Fruit fly (Drosophila melanogaster) whole organism, embryonic: Measurements from ENCODE around the gene Ufd4.

Source experiments
- Bgb ChIP-seq: fragments of 200-800 bp; sonication (Bioruptor generic); IDR thresholded peaks from 2 replicates; pipeline ENCODE4 v1.3.6; 2022; ENCODE audit warnings: missing biosample characterization, missing genetic modification characterization; ENCODE audit not compliant: partially characterized antibody
- Blimp-1 ChIP-seq: fragments of 200-800 bp; sonication (Bioruptor generic); optimal IDR thresholded peaks from 3 replicates; lab custom pipeline; 2018; ENCODE audit warnings: missing biosample characterization, missing genetic modification characterization, mild to moderate bottlenecking, moderate library complexity, missing genetic modification reagents
- CG11723 ChIP-seq: fragments of 200-800 bp; sonication (Bioruptor generic); optimal IDR thresholded peaks from 2 replicates; lab custom pipeline; 2017; ENCODE audit warnings: missing biosample characterization, mild to moderate bottlenecking, missing genetic modification characterization
- CG13775 ChIP-seq: fragments of 200-800 bp; sonication (Bioruptor generic); optimal IDR thresholded peaks from 3 replicates; lab custom pipeline; 2017; ENCODE audit warnings: missing biosample characterization, mild to moderate bottlenecking, missing genetic modification characterization
- CG1647 ChIP-seq: fragments of 200-800 bp; sonication (Bioruptor generic); optimal IDR thresholded peaks from 3 replicates; lab custom pipeline; 2016; ENCODE audit warnings: missing biosample characterization, missing genetic modification characterization
- CG16815 ChIP-seq: fragments of 200-800 bp; sonication (Bioruptor generic); optimal IDR thresholded peaks from 3 replicates; lab custom pipeline; 2017; ENCODE audit warnings: missing biosample characterization, mild to moderate bottlenecking, missing genetic modification characterization
- CG17361 ChIP-seq: fragments of 200-800 bp; sonication (Bioruptor generic); IDR thresholded peaks from 3 replicates; pipeline ENCODE4 v1.3.6; 2022; ENCODE audit warnings: missing biosample characterization, missing genetic modification characterization
- CG18011 ChIP-seq: fragments of 200-800 bp; sonication (Bioruptor generic); optimal IDR thresholded peaks from 2 replicates; lab custom pipeline; 2017; ENCODE audit warnings: missing biosample characterization, missing genetic modification characterization, mild to moderate bottlenecking, moderate library complexity, missing genotype
- CG1832 ChIP-seq: fragments of 200-800 bp; sonication (Bioruptor generic); optimal IDR thresholded peaks from 2 replicates; lab custom pipeline; 2017; ENCODE audit warnings: missing biosample characterization, mild to moderate bottlenecking, missing genetic modification characterization, inconsistent platforms
- CG32532 ChIP-seq: fragments of 200-800 bp; sonication (Bioruptor generic); IDR thresholded peaks from 2 replicates; pipeline ENCODE4 v1.3.6; 2022; ENCODE audit warnings: missing biosample characterization, missing genetic modification characterization
- CG33213 ChIP-seq: fragments of 200-800 bp; sonication (Bioruptor generic); optimal IDR thresholded peaks from 3 replicates; lab custom pipeline; 2016; ENCODE audit warnings: missing biosample characterization, missing genetic modification characterization
- CG33557 ChIP-seq: fragments of 200-800 bp; sonication (Bioruptor generic); optimal IDR thresholded peaks from 2 replicates; lab custom pipeline; 2019; ENCODE audit warnings: missing biosample characterization, mild to moderate bottlenecking, missing genetic modification characterization, moderate library complexity
- CG3847 ChIP-seq: fragments of 200-800 bp; sonication (Bioruptor generic); IDR thresholded peaks from 2 replicates; pipeline ENCODE4 v1.3.6; 2022; ENCODE audit warnings: missing biosample characterization, missing genetic modification characterization
- CG43689 ChIP-seq: fragments of 200-800 bp; sonication (Bioruptor generic); IDR thresholded peaks from 2 replicates; pipeline ENCODE4 v1.3.6; 2022; ENCODE audit warnings: missing biosample characterization, missing genetic modification characterization
- CG5245 ChIP-seq: fragments of 200-800 bp; sonication (Bioruptor generic); optimal IDR thresholded peaks from 3 replicates; lab custom pipeline; 2016; ENCODE audit warnings: missing biosample characterization, missing genetic modification characterization
- CG9215 ChIP-seq: fragments of 200-800 bp; sonication (Bioruptor generic); IDR thresholded peaks from 2 replicates; pipeline ENCODE4 v1.3.6; 2022; ENCODE audit warnings: missing biosample characterization, missing genetic modification characterization
- D19B ChIP-seq: fragments of 200-800 bp; sonication (Bioruptor generic); optimal IDR thresholded peaks from 2 replicates; lab custom pipeline; 2017; ENCODE audit warnings: missing biosample characterization, mild to moderate bottlenecking, missing genetic modification characterization
- E2f2 ChIP-seq: fragments of 200-800 bp; sonication (Bioruptor generic); IDR thresholded peaks from 2 replicates; pipeline ENCODE4 v1.3.6; 2022; ENCODE audit warnings: missing biosample characterization, missing genetic modification characterization
- Eip74EF ChIP-seq, 2 experiments: fragments of 200-800 bp in 1 of 2; fragments of >200 bp in 1 of 2; sonication (Bioruptor generic) in 1 of 2; optimal IDR thresholded peaks; 2 replicates each; lab custom pipeline; 2017 to 2019; ENCODE audit warnings: missing biosample characterization in 2 of 2, missing genetic modification characterization in 2 of 2, mild to moderate bottlenecking in 1 of 2, moderate library complexity in 1 of 2
- Ets97D ChIP-seq: fragments of 200-800 bp; sonication (Bioruptor generic); optimal IDR thresholded peaks from 3 replicates; lab custom pipeline; 2016; ENCODE audit warnings: missing biosample characterization, missing genetic modification characterization
- Gug ChIP-seq: fragments of 200-800 bp; sonication (Bioruptor generic); IDR thresholded peaks from 4 replicates; pipeline ENCODE4 v1.3.6; 2022; ENCODE audit warnings: missing biosample characterization, missing genetic modification characterization
- HLH3B ChIP-seq: fragments of 200-800 bp; sonication (Bioruptor generic); IDR thresholded peaks from 2 replicates; pipeline ENCODE4 v1.3.6; 2022; ENCODE audit warnings: missing biosample characterization, missing genetic modification characterization
- Hr78 ChIP-seq, 2 experiments: fragments of 200-800 bp in 1 of 2; fragments of >200 bp in 1 of 2; sonication (Bioruptor generic) in 1 of 2; optimal IDR thresholded peaks; 2 replicates each; lab custom pipeline; 2017 to 2019; ENCODE audit warnings: missing biosample characterization in 2 of 2, missing genetic modification characterization in 2 of 2, mild to moderate bottlenecking in 1 of 2, moderate library complexity in 1 of 2
- Med ChIP-seq: fragments of 200-800 bp; sonication (Bioruptor generic); peaks from one replicate; lab custom pipeline; 2016; ENCODE audit warnings: missing biosample characterization, missing genetic modification characterization, mild to moderate bottlenecking, inconsistent platforms, moderate library complexity
- NfI ChIP-seq: fragments of 200-800 bp; sonication (Bioruptor generic); optimal IDR thresholded peaks from 3 replicates; lab custom pipeline; 2018; ENCODE audit warnings: missing biosample characterization, mild to moderate bottlenecking, missing genetic modification characterization, moderate library complexity
- Pdp1 ChIP-seq, 2 experiments: fragments of 200-800 bp; sonication (Bioruptor generic); optimal IDR thresholded peaks; 3 replicates each; lab custom pipeline; 2016; ENCODE audit warnings: missing biosample characterization in 2 of 2, missing genetic modification characterization in 2 of 2, mild to moderate bottlenecking in 1 of 2, moderate library complexity in 1 of 2
- Trl ChIP-seq, 3 experiments: fragments of >200 bp in 2 of 3; fragments of 200-800 bp in 1 of 3; sonication (Bioruptor generic) in 1 of 3; optimal IDR thresholded peaks; 2 replicates in 1 of 3; 3 replicates in 2 of 3; lab custom pipeline; 2016 to 2017; ENCODE audit warnings: missing biosample characterization in 1 of 3, missing genetic modification characterization in 1 of 3
- YL-1 ChIP-seq: fragments of 200-800 bp; sonication (Bioruptor generic); optimal IDR thresholded peaks from 3 replicates; lab custom pipeline; 2017; ENCODE audit warnings: missing biosample characterization, mild to moderate bottlenecking, missing genetic modification characterization
- ash1 ChIP-seq: fragments of 200-800 bp; sonication (Bioruptor generic); optimal IDR thresholded peaks from 2 replicates; lab custom pipeline; 2018; ENCODE audit warnings: missing biosample characterization, mild to moderate bottlenecking, missing genetic modification characterization
- crol ChIP-seq: fragments of 200-800 bp; sonication (Bioruptor generic); IDR thresholded peaks from 2 replicates; pipeline ENCODE4 v1.3.6; 2022; ENCODE audit warnings: missing biosample characterization, missing genetic modification characterization
- dpn ChIP-seq, 2 experiments: fragments of 200-800 bp; sonication (Bioruptor generic); optimal IDR thresholded peaks; 3 replicates each; lab custom pipeline; 2016; ENCODE audit warnings: missing biosample characterization in 2 of 2, missing genetic modification characterization in 2 of 2
- eve ChIP-seq, 2 experiments: fragments of >200 bp; optimal IDR thresholded peaks; 2 replicates each; lab custom pipeline; 2017; ENCODE audit warnings: missing biosample characterization in 2 of 2, missing genetic modification characterization in 2 of 2
- exex ChIP-seq: fragments of 200-800 bp; sonication (Bioruptor generic); optimal IDR thresholded peaks from 4 replicates; lab custom pipeline; 2018; ENCODE audit warnings: missing biosample characterization, mild to moderate bottlenecking, missing genetic modification characterization, moderate library complexity
- gcm2 ChIP-seq: fragments of 200-800 bp; sonication (Bioruptor generic); optimal IDR thresholded peaks from 2 replicates; lab custom pipeline; 2016; ENCODE audit warnings: missing biosample characterization, missing genetic modification characterization
- grn ChIP-seq: fragments of 200-800 bp; sonication (Bioruptor generic); optimal IDR thresholded peaks from 3 replicates; lab custom pipeline; 2017; ENCODE audit warnings: missing biosample characterization, missing genetic modification characterization
- inv ChIP-seq: fragments of 200-800 bp; sonication (Bioruptor generic); IDR thresholded peaks from 2 replicates; pipeline ENCODE4 v1.3.6; 2022; ENCODE audit warnings: missing biosample characterization, missing genetic modification characterization; ENCODE audit not compliant: partially characterized antibody
- jumu ChIP-seq: fragments of 200-800 bp; sonication (Bioruptor generic); optimal IDR thresholded peaks from 3 replicates; lab custom pipeline; 2016; ENCODE audit warnings: missing biosample characterization, missing genetic modification characterization
- lov ChIP-seq, 2 experiments: fragments of 200-800 bp in 1 of 2; fragments of >200 bp in 1 of 2; sonication (Bioruptor generic) in 1 of 2; IDR thresholded peaks in 1 of 2; optimal IDR thresholded peaks in 1 of 2; 2 replicates in 1 of 2; 3 replicates in 1 of 2; pipeline versions ENCODE4 v1.3.6 to Lab custom; 2017 to 2022; ENCODE audit warnings: missing biosample characterization in 1 of 2, missing genetic modification characterization in 1 of 2
- nmo ChIP-seq: fragments of 200-800 bp; sonication (Bioruptor generic); optimal IDR thresholded peaks from 2 replicates; lab custom pipeline; 2018; ENCODE audit warnings: missing biosample characterization, mild to moderate bottlenecking, missing genetic modification characterization, moderate library complexity
- odd ChIP-seq: fragments of 200-800 bp; sonication (Bioruptor generic); optimal IDR thresholded peaks from 2 replicates; lab custom pipeline; 2017; ENCODE audit warnings: missing biosample characterization, mild to moderate bottlenecking, missing genetic modification characterization
- scrt ChIP-seq: fragments of 200-800 bp; sonication (Bioruptor generic); optimal IDR thresholded peaks from 2 replicates; lab custom pipeline; 2018; ENCODE audit warnings: missing biosample characterization, mild to moderate bottlenecking, missing genetic modification characterization, moderate library complexity
- sens ChIP-seq: fragments of 200-800 bp; sonication (Bioruptor generic); peaks from one replicate; lab custom pipeline; 2016; ENCODE audit warnings: missing biosample characterization, missing genetic modification characterization
- sob ChIP-seq: fragments of 200-800 bp; sonication (Bioruptor generic); IDR thresholded peaks from 2 replicates; pipeline ENCODE4 v1.3.6; 2022; ENCODE audit warnings: missing biosample characterization, missing genetic modification characterization
- sqz ChIP-seq: fragments of 200-800 bp; sonication (Bioruptor generic); optimal IDR thresholded peaks from 3 replicates; lab custom pipeline; 2018; ENCODE audit warnings: missing biosample characterization, mild to moderate bottlenecking, missing genetic modification characterization
- tin ChIP-seq: fragments of 200-800 bp; sonication (Bioruptor generic); optimal IDR thresholded peaks from 3 replicates; lab custom pipeline; 2016; ENCODE audit warnings: missing biosample characterization, missing genetic modification characterization
- wek ChIP-seq: fragments of 200-800 bp; sonication (Bioruptor generic); optimal IDR thresholded peaks from 3 replicates; lab custom pipeline; 2018; ENCODE audit warnings: missing biosample characterization, mild to moderate bottlenecking, missing genetic modification characterization, moderate library complexity

The Ufd4 gene

DNA sequence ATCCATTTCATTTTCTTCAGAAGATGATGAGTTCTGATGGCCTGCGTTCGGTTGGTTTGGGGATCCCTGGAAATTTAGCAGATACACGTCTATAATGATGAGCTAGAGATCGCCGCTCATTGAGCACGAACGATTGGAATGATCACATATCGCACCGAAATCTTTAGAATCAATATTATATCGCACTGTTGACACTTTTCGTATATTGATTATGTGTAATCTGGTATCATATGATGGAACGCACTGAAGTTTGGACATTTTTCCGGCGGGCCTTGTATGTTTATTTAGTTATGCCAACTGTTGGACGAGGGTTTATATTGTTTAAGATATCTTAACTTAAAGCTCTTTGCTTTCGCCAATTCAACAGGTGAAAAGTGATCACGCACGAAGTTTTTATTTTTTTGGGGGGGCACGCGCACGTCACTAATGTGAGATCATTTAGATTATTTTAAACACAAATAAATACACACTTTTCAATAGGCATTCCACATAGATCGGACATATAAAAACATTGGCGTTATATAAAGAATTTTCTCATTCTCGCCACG, 28.9 kb upstream of the Ufd4 start (continued):
- TF ChIP-seq inv (GFP tag; lab: Robert Waterston, UW) (peak; percentile 86), CG1832 (GFP tag; lab: Kevin White, UChicago) (no peak), CG18011 (peak; percentile 8), odd (GFP tag; lab: Kevin White, UChicago) (no peak), CG11723 (GFP tag; lab: Kevin White, UChicago) (peak; percentile 7), sens (GFP tag; lab: Kevin White, UChicago) (peak; percentile 57), sqz (peak; percentile 51), ash1 (no peak), CG17361 (GFP tag; lab: Robert Waterston, UW) (peak; percentile 43; the same call in 1 of the 3 replicates), CG32532 (GFP tag; lab: Robert Waterston, UW) (0 out of 2 replicates have a peak, but pooled peaks have one; percentile 29), CG9215 (GFP tag; lab: Robert Waterston, UW) (no peak), crol (GFP tag; lab: Robert Waterston, UW) (no peak), NfI (GFP tag; lab: Kevin White, UChicago) (peak; percentile 16), tin (peak; percentile 14), CG1647 (GFP tag; lab: Kevin White, UChicago) (no peak), dpn (GFP tag; optimal IDR thresholded peaks at IDR 0.05; lab: Kevin White, UChicago) (peak; percentile 6 to 28), grn (GFP tag; lab: Kevin White, UChicago) (peak; percentile 40)

DNA sequence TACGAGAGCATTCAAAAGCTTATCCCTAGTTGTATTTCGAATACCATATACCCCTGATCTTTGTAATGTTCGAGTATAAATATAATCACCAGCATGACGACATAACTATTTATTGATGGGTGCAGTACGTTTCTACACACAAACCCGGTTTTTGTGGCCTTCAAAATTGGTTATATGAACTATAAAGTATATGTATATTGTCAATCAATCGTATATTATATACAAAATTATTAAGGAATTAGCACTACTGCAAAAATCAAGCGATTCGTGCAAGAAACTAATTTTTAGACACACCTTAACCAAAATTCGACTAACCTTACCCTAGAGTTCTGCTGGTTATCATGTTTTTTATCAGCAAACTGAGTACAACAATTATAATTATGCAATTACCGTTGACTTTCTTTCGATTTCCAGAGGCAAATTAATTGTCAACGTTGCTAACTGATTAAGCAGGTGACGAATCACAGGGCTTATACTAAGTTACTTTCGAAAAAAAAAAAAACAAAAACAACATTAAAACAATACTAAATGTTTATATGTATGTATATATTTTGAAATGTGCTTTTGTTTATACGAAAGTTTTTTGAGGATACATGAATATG, 28.1 kb upstream of the Ufd4 start:
- TF ChIP-seq HLH3B (GFP tag; lab: Robert Waterston, UW) (no peak), YL-1 (GFP tag; lab: Kevin White, UChicago) (no peak), Bgb (GFP tag; lab: Robert Waterston, UW) (no peak), Pdp1 (GFP tag; optimal IDR thresholded peaks at IDR 0.05; lab: Kevin White, UChicago) (peak in 1 of 2 experiments; percentile 75), CG3847 (GFP tag; lab: Robert Waterston, UW) (no peak), Med (GFP tag; lab: Kevin White, UChicago) (peak; percentile 10), CG33213 (no peak), exex (tag; lab: Kevin White, UChicago) (peak; percentile 77), jumu (GFP tag; lab: Kevin White, UChicago) (no peak), CG43689 (GFP tag; lab: Robert Waterston, UW) (no peak), Gug (GFP tag; lab: Robert Waterston, UW) (no peak), eve (GFP tag; optimal IDR thresholded peaks at IDR 0.05; lab: Kevin White, UChicago) (peak in 1 of 2 experiments; percentile 28), D19B (GFP tag; lab: Kevin White, UChicago) (peak; percentile 66), CG33557 (GFP tag; lab: Kevin White, UChicago) (no peak), nmo (GFP tag; lab: Kevin White, UChicago) (no peak), Trl (optimal IDR thresholded peaks at IDR 0.05; lab: Kevin White, UChicago) (no peak), Trl (GFP tag; optimal IDR thresholded peaks at IDR 0.05; lab: Kevin White, UChicago) (no peak), E2f2 (GFP tag; lab: Robert Waterston, UW) (no peak)

DNA sequence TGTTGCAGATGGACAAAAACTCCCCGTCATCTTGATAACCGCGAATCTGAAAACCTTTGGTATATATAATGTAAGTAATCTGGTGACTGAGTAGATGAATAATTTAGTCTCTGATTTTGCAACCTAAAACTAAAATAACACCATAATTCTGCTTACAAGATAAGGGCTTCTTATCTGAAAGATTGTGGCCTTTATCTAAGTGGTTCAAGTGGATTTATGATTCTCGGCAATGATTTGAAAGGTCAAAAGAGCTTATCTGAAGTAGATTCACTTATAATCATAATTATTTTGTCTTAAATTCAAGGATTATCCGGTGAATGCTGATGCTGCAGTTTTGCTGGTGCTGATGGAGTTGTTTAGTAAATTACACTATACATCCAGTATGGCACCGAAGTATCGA, 23.7 kb upstream of the Ufd4 start:
- TF ChIP-seq Med (GFP tag; lab: Kevin White, UChicago) = peak; percentile 6
- TF ChIP-seq CG13775 (GFP tag; lab: Kevin White, UChicago) = no peak
- TF ChIP-seq gcm2 (GFP tag; lab: Kevin White, UChicago) = no peak
- no peak for TF ChIP-seq CG5245 (GFP tag; lab: Kevin White, UChicago)
- no peak for TF ChIP-seq Blimp-1 (GFP tag; lab: Kevin White, UChicago)
- TF ChIP-seq sob (GFP tag; lab: Robert Waterston, UW) = no peak
- TF ChIP-seq scrt (GFP tag; lab: Kevin White, UChicago) = no peak
- TF ChIP-seq Ets97D = no peak
- no peak for TF ChIP-seq lov (optimal IDR thresholded peaks at IDR 0.05; lab: Kevin White, UChicago)
- TF ChIP-seq lov (GFP tag; IDR thresholded peaks at IDR 0.05; lab: Robert Waterston, UW) = no peak
- TF ChIP-seq wek = no peak
- no peak for TF ChIP-seq CG16815 (GFP tag; lab: Kevin White, UChicago)
- TF ChIP-seq Eip74EF (GFP tag; optimal IDR thresholded peaks at IDR 0.05; lab: Kevin White, UChicago) = peak in 1 of 2 experiments; percentile 7
- TF ChIP-seq Hr78 (GFP tag; optimal IDR thresholded peaks at IDR 0.05; lab: Kevin White, UChicago) = peak in 1 of 2 experiments; percentile 55
